Fruit fly (Drosophila melanogaster) whole organism, embryonic: ENCODE measurements around the gene CG31211.
"Not testable (repeated sequence)": the region's sequence is repeated elsewhere in the genome, so short reads cannot be mapped to it uniquely, and the experiment has no call there.

Experiments
- B-H2 ChIP-seq: fragments of 200-800 bp; sonication (Bioruptor generic); optimal IDR thresholded peaks from 2 replicates; lab custom pipeline; 2018; ENCODE audit warnings: missing biosample characterization, mild to moderate bottlenecking, missing genetic modification characterization
- CG10565 ChIP-seq: fragments of 200-800 bp; sonication (Bioruptor generic); optimal IDR thresholded peaks from 3 replicates; lab custom pipeline; 2016; ENCODE audit warnings: missing biosample characterization, mild to moderate bottlenecking, missing genetic modification characterization
- CG13624 ChIP-seq: fragments of 200-800 bp; sonication (Bioruptor generic); optimal IDR thresholded peaks from 2 replicates; lab custom pipeline; 2016; ENCODE audit warnings: missing biosample characterization, missing genetic modification characterization
- CG16779 ChIP-seq: fragments of 200-800 bp; sonication (Bioruptor generic); IDR thresholded peaks from 2 replicates; pipeline ENCODE4 v1.3.6; 2022; ENCODE audit warnings: missing biosample characterization, missing genetic modification characterization
- CG17912 ChIP-seq: fragments of 200-800 bp; sonication (Bioruptor generic); optimal IDR thresholded peaks from 2 replicates; lab custom pipeline; 2018; ENCODE audit warnings: missing biosample characterization, mild to moderate bottlenecking, missing genetic modification characterization
- CG18599 ChIP-seq: fragments of 200-800 bp; sonication (Bioruptor generic); optimal IDR thresholded peaks from 3 replicates; lab custom pipeline; 2017; ENCODE audit warnings: missing biosample characterization, missing genetic modification characterization, mild to moderate bottlenecking, moderate library complexity, missing genetic modification reagents
- CG2202 ChIP-seq: fragments of 200-800 bp; sonication (Bioruptor generic); optimal IDR thresholded peaks from 2 replicates; lab custom pipeline; 2018; ENCODE audit warnings: missing biosample characterization, mild to moderate bottlenecking, missing genetic modification characterization
- CG6765 ChIP-seq: fragments of 200-800 bp; sonication (Bioruptor generic); optimal IDR thresholded peaks from 3 replicates; lab custom pipeline; 2017; ENCODE audit warnings: missing biosample characterization, mild to moderate bottlenecking, missing genetic modification characterization
- CG7271 ChIP-seq: fragments of 200-800 bp; sonication (Bioruptor generic); optimal IDR thresholded peaks from 2 replicates; lab custom pipeline; 2018; ENCODE audit warnings: missing biosample characterization, mild to moderate bottlenecking, missing genetic modification characterization, moderate library complexity
- CG9215 ChIP-seq: fragments of 200-800 bp; sonication (Bioruptor generic); IDR thresholded peaks from 2 replicates; pipeline ENCODE4 v1.3.6; 2022; ENCODE audit warnings: missing biosample characterization, missing genetic modification characterization
- CG9609 ChIP-seq: fragments of 200-800 bp; sonication (Bioruptor generic); optimal IDR thresholded peaks from 3 replicates; lab custom pipeline; 2016; ENCODE audit warnings: missing biosample characterization, missing genetic modification characterization
- CoRest ChIP-seq: fragments of 200-800 bp; sonication (Bioruptor generic); optimal IDR thresholded peaks from 3 replicates; lab custom pipeline; 2018; ENCODE audit warnings: missing biosample characterization, mild to moderate bottlenecking, missing genetic modification characterization, moderate library complexity
- Eip74EF ChIP-seq, 2 experiments: fragments of 200-800 bp in 1 of 2; fragments of >200 bp in 1 of 2; sonication (Bioruptor generic) in 1 of 2; optimal IDR thresholded peaks; 2 replicates each; lab custom pipeline; 2017 to 2019; ENCODE audit warnings: missing biosample characterization in 2 of 2, missing genetic modification characterization in 2 of 2, mild to moderate bottlenecking in 1 of 2, moderate library complexity in 1 of 2
- Fer1 ChIP-seq: fragments of 200-800 bp; sonication (Bioruptor generic); optimal IDR thresholded peaks from 2 replicates; lab custom pipeline; 2017; ENCODE audit warnings: missing biosample characterization, mild to moderate bottlenecking, missing genetic modification characterization
- GATAe ChIP-seq: fragments of 200-800 bp; sonication (Bioruptor generic); conservative IDR thresholded peaks from 2 replicates; pipeline ENCODE4 v1.3.6; 2022; ENCODE audit warnings: missing biosample characterization, missing genetic modification characterization
- Med ChIP-seq: fragments of 200-800 bp; sonication (Bioruptor generic); peaks from one replicate; lab custom pipeline; 2016; ENCODE audit warnings: missing biosample characterization, missing genetic modification characterization, mild to moderate bottlenecking, inconsistent platforms, moderate library complexity
- NC2β ChIP-seq: fragments of 200-800 bp; sonication (Bioruptor generic); optimal IDR thresholded peaks from 2 replicates; lab custom pipeline; 2016; ENCODE audit warnings: missing biosample characterization, missing genetic modification characterization
- Rfx ChIP-seq: fragments of 200-800 bp; sonication (Bioruptor generic); IDR thresholded peaks from 2 replicates; pipeline ENCODE4 v1.3.6; 2022; ENCODE audit warnings: missing biosample characterization, missing genetic modification characterization
- TFAM ChIP-seq: fragments of 200-800 bp; sonication (Bioruptor generic); optimal IDR thresholded peaks from 2 replicates; lab custom pipeline; 2017; ENCODE audit warnings: missing biosample characterization, missing genetic modification characterization, inconsistent platforms
- Trl ChIP-seq, 3 experiments: fragments of >200 bp in 2 of 3; fragments of 200-800 bp in 1 of 3; sonication (Bioruptor generic) in 1 of 3; optimal IDR thresholded peaks; 2 replicates in 1 of 3; 3 replicates in 2 of 3; lab custom pipeline; 2016 to 2017; ENCODE audit warnings: missing biosample characterization in 1 of 3, missing genetic modification characterization in 1 of 3
- en ChIP-seq: fragments of 200-800 bp; sonication (Bioruptor generic); optimal IDR thresholded peaks from 2 replicates; lab custom pipeline; 2016; ENCODE audit warnings: missing biosample characterization, missing genetic modification characterization
- ewg ChIP-seq: fragments of 200-800 bp; sonication (Bioruptor generic); optimal IDR thresholded peaks from 3 replicates; lab custom pipeline; 2017; ENCODE audit warnings: mild to moderate bottlenecking, missing biosample characterization, missing genetic modification reagents, missing genetic modification characterization
- fd96Cb ChIP-seq: fragments of 200-800 bp; sonication (Bioruptor generic); optimal IDR thresholded peaks from 2 replicates; lab custom pipeline; 2018; ENCODE audit warnings: missing biosample characterization, mild to moderate bottlenecking, missing genetic modification characterization, moderate library complexity
- ftz-f1 ChIP-seq: fragments of 200-800 bp; sonication (Bioruptor generic); optimal IDR thresholded peaks from 2 replicates; lab custom pipeline; 2016; ENCODE audit warnings: missing biosample characterization, missing genetic modification characterization
- insv ChIP-seq, 2 experiments: fragments of 200-800 bp; sonication (Bioruptor generic); optimal IDR thresholded peaks; 3 replicates each; lab custom pipeline; 2016 to 2018; ENCODE audit warnings: missing biosample characterization in 2 of 2, missing genetic modification characterization in 2 of 2
- kah ChIP-seq: fragments of 200-800 bp; sonication (Bioruptor generic); optimal IDR thresholded peaks from 2 replicates; lab custom pipeline; 2018; ENCODE audit warnings: missing biosample characterization, mild to moderate bottlenecking, missing genetic modification characterization
- lab ChIP-seq: fragments of 200-800 bp; sonication (Bioruptor generic); optimal IDR thresholded peaks from 3 replicates; lab custom pipeline; 2017; ENCODE audit warnings: missing biosample characterization, missing genetic modification characterization, mild to moderate bottlenecking, moderate library complexity, missing genetic modification reagents
- maf-S ChIP-seq: fragments of 200-800 bp; sonication (Bioruptor generic); optimal IDR thresholded peaks from 2 replicates; lab custom pipeline; 2016; ENCODE audit warnings: missing biosample characterization, missing genetic modification characterization
- pho ChIP-seq: fragments of 200-800 bp; sonication (Bioruptor generic); optimal IDR thresholded peaks from 2 replicates; lab custom pipeline; 2016; ENCODE audit warnings: missing biosample characterization, missing genetic modification characterization
- prd ChIP-seq, 3 experiments: fragments of >200 bp in 2 of 3; fragments of 200-800 bp in 1 of 3; sonication (Bioruptor generic) in 1 of 3; optimal IDR thresholded peaks in 2 of 3; IDR thresholded peaks in 1 of 3; 2 replicates in 2 of 3; 3 replicates in 1 of 3; pipeline versions ENCODE4 v1.3.6 to Lab custom; 2017 to 2022; ENCODE audit warnings: missing biosample characterization in 1 of 3, missing genetic modification characterization in 1 of 3
- pzg ChIP-seq: fragments of 200-800 bp; sonication (Bioruptor generic); optimal IDR thresholded peaks from 3 replicates; lab custom pipeline; 2018; ENCODE audit warnings: missing biosample characterization, mild to moderate bottlenecking, missing genetic modification characterization, moderate library complexity
- scrt ChIP-seq: fragments of 200-800 bp; sonication (Bioruptor generic); optimal IDR thresholded peaks from 2 replicates; lab custom pipeline; 2018; ENCODE audit warnings: missing biosample characterization, mild to moderate bottlenecking, missing genetic modification characterization, moderate library complexity
- stwl ChIP-seq: fragments of 200-800 bp; sonication (Bioruptor generic); optimal IDR thresholded peaks from 3 replicates; lab custom pipeline; 2018; ENCODE audit warnings: missing biosample characterization, mild to moderate bottlenecking, missing genetic modification characterization, moderate library complexity
- tap ChIP-seq: fragments of 200-800 bp; optimal IDR thresholded peaks from 3 replicates; lab custom pipeline; 2019; ENCODE audit warnings: missing biosample characterization, mild to moderate bottlenecking, missing genetic modification characterization, moderate library complexity
- tll ChIP-seq, 2 experiments: fragments of 200-800 bp in 1 of 2; fragments of >200 bp in 1 of 2; sonication (Bioruptor generic) in 1 of 2; optimal IDR thresholded peaks; 2 replicates each; lab custom pipeline; 2017 to 2019; ENCODE audit warnings: missing biosample characterization in 2 of 2, missing genetic modification characterization in 2 of 2, mild to moderate bottlenecking in 1 of 2, moderate library complexity in 1 of 2
- trem ChIP-seq: fragments of 200-800 bp; optimal IDR thresholded peaks from 3 replicates; lab custom pipeline; 2019; ENCODE audit warnings: missing biosample characterization, mild to moderate bottlenecking, missing genetic modification characterization, moderate library complexity
- ttk ChIP-seq: fragments of 200-800 bp; sonication (Bioruptor generic); IDR thresholded peaks from 2 replicates; pipeline ENCODE4 v2.1.2; 2022; ENCODE audit warnings: missing biosample characterization, missing genetic modification characterization
- unpg ChIP-seq: fragments of 200-800 bp; sonication (Bioruptor generic); optimal IDR thresholded peaks from 3 replicates; lab custom pipeline; 2018; ENCODE audit warnings: missing biosample characterization, mild to moderate bottlenecking, missing genetic modification characterization, moderate library complexity
- zen ChIP-seq: fragments of 200-800 bp; sonication (Bioruptor generic); optimal IDR thresholded peaks from 3 replicates; lab custom pipeline; 2018; ENCODE audit warnings: missing biosample characterization, mild to moderate bottlenecking, missing genetic modification characterization, moderate library complexity

Gene CG31211

DNA sequence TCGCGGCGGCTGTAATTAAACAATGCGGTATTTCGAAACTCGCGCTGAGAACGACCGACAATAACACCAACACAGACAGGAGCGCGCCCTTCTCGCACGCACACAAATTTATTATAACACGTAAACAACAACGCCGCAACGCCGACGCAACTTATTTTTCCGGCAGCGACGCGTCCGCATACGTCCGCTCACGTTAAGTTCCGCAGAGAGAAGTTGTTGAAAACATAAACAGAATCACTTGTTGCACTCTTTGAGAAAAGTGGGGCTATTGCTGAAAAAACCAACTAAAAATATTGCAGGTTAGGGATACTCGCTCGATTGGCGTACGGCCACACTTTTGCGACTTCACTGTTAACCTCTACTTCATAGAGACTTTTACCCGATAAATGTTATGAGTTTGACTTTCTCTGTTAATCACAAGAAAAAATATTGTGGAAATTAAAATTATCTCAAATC is 549 bp upstream of the CG31211 start, which contains the start of gene Cad87A (continued):
- TF ChIP-seq lab (GFP tag; lab: Kevin White, UChicago) (peak; percentile 51), ftz-f1 (peak; percentile 60), CG17912 (peak; percentile 12), CG16779 (GFP tag; lab: Robert Waterston, UW) (no peak), CG7271 (tag; lab: Kevin White, UChicago) (peak; percentile 31), Med (GFP tag; lab: Kevin White, UChicago) (peak; percentile 91), zen (peak; percentile 62), pho (GFP tag; lab: Kevin White, UChicago) (no peak), Rfx (no peak), NC2β (GFP tag; lab: Kevin White, UChicago) (peak; percentile 39), GATAe (GFP tag; lab: Robert Waterston, UW) (no peak), CoRest (tag; lab: Kevin White, UChicago) (no peak), B-H2 (GFP tag; lab: Kevin White, UChicago) (peak; percentile 6), CG2202 (tag; lab: Kevin White, UChicago) (peak; percentile 23), Eip74EF (GFP tag; optimal IDR thresholded peaks at IDR 0.05; lab: Kevin White, UChicago) (peak in 1 of 2 experiments; percentile 69), kah (GFP tag; lab: Kevin White, UChicago) (peak; percentile 97), scrt (GFP tag; lab: Kevin White, UChicago) (peak; percentile 99), CG18599 (GFP tag; lab: Kevin White, UChicago) (peak; percentile 47), pzg (peak; percentile 81), unpg (GFP tag; lab: Kevin White, UChicago) (peak; percentile 15), ttk (GFP tag; lab: Robert Waterston, UW) (no peak), Fer1 (GFP tag; lab: Kevin White, UChicago) (peak; percentile 41), insv (GFP tag; optimal IDR thresholded peaks at IDR 0.05; lab: Kevin White, UChicago) (peak in 1 of 2 experiments; percentile 9), CG9215 (GFP tag; lab: Robert Waterston, UW) (no peak), tap (tag; lab: Kevin White, UChicago) (peak; percentile 2), TFAM (GFP tag; lab: Kevin White, UChicago) (no peak), trem (peak; percentile 36), Trl (optimal IDR thresholded peaks at IDR 0.05; lab: Kevin White, UChicago) (peak; percentile 41 to 62), Trl (GFP tag; optimal IDR thresholded peaks at IDR 0.05; lab: Kevin White, UChicago) (peak; percentile 59), ewg (peak; percentile 13), maf-S (GFP tag; lab: Kevin White, UChicago) (peak; percentile 15)

DNA sequence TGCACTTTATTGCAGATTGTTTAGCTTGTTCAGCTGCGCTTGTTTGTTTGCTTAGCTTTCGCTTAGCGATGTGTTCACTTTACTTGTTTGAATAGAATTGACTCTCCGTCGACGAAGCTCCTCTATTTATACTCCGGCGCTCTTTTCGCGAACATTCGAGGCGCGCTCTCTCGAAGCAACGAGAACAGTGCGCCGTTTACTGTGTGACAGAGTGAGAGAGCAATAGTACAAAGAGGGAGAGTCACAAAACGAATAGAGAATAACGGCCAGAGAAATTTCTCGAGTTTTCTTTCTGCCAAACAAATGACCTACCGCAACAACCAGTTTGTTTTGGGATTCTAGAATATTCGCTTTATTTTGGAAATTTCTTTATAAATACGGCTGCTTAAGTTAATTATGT is 7.0 kb downstream of the CG31211 start, which contains the start of gene Hsp70Aa:
Gene Hsp70Aa, minus strand, starts transcription at position 101 of the 400 bp plus-strand sequence.
- not testable (repeated sequence) for TF ChIP-seq tll (GFP tag; optimal IDR thresholded peaks at IDR 0.05; lab: Kevin White, UChicago); CG9609 (GFP tag; lab: Kevin White, UChicago); CG10565

DNA sequence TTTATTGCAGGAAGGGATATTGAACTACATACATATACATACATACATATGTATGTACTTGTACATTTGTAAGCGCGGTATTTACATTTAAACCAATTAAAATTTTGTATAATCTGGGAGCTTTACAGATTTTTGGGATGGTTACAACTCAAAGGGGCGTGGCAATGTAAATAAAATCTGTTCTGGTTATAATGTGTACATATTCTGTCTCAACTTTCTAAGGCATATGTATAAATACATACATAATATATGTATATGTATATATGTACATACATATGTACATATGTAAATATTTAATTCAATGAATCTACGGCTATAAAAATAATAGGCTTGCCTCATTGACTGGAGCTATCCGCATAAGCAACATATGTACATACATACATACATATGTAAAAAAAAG is 7.9 kb downstream of the CG31211 start:
- TF ChIP-seq stwl (tag; lab: Kevin White, UChicago) (peak; percentile 64), trem (peak; percentile 95), fd96Cb (tag; lab: Kevin White, UChicago) (no peak), CG6765 (GFP tag; lab: Kevin White, UChicago) (no peak), en (GFP tag; lab: Kevin White, UChicago) (no peak), prd (optimal IDR thresholded peaks at IDR 0.05; lab: Kevin White, UChicago) (no peak), prd (GFP tag; IDR thresholded peaks at IDR 0.05; lab: Robert Waterston, UW) (no peak), CG13624 (GFP tag; lab: Kevin White, UChicago) (no peak)
- TF ChIP-seq, all 482 proteins: peak for 2
